Worm (Caenorhabditis elegans) whole organism, late embryonic: ENCODE results near the gene T25F10.4.

ENCODE experiments used
- T23F11.4 ChIP-seq: fragments of 200-800 bp; sonication (Bioruptor generic); optimal IDR thresholded peaks from 2 replicates; lab custom pipeline; 2018; ENCODE audit warnings: mild to moderate bottlenecking, missing genetic modification characterization, missing compliant biosample characterization
- ceh-18 ChIP-seq: sonication (generic microtip); optimal IDR thresholded peaks from 2 replicates; lab custom pipeline; 2016; ENCODE audit warnings: missing genetic modification characterization, missing compliant biosample characterization
- ceh-34 ChIP-seq: sonication (generic microtip); optimal IDR thresholded peaks from 2 replicates; lab custom pipeline; 2016; ENCODE audit warnings: mild to moderate bottlenecking, missing genetic modification characterization, missing compliant biosample characterization
- hlh-8 ChIP-seq: sonication (generic microtip); optimal IDR thresholded peaks from 2 replicates; lab custom pipeline; 2016; ENCODE audit warnings: missing genotype, missing genetic modification characterization, missing compliant biosample characterization
- odd-2 ChIP-seq: sonication (generic microtip); optimal IDR thresholded peaks from 2 replicates; lab custom pipeline; 2017; ENCODE audit warnings: antibody characterized with exemption, mild to moderate bottlenecking, missing genetic modification characterization, missing compliant biosample characterization
- tbx-7 ChIP-seq: sonication (generic microtip); optimal IDR thresholded peaks from 2 replicates; lab custom pipeline; 2016; ENCODE audit warnings: missing genotype, missing genetic modification characterization, missing compliant biosample characterization

- TF ChIP-seq tbx-7 (no peak), hlh-8 (tag; lab: Kevin White, UChicago) (no peak), ceh-34 (tag; lab: Kevin White, UChicago) (no peak), odd-2 (tag; lab: Kevin White, UChicago) (no peak), ceh-18 (tag; lab: Kevin White, UChicago) (no peak), T23F11.4 (no peak)
Measured at ce11 chrV:6792973-6793372, 30.7 kb upstream of the T25F10.4 start.
